Fruit fly (Drosophila melanogaster) whole organism: ENCODE measurements around the gene Mur18B.

ENCODE experiments used
- CG8478 ChIP-seq: fragments of >200 bp; optimal IDR thresholded peaks from 2 replicates; lab custom pipeline; 2018; ENCODE audit warnings: inconsistent platforms
- Dll ChIP-seq: fragments of >200 bp; optimal IDR thresholded peaks from 2 replicates; lab custom pipeline; 2017
- EcR ChIP-seq, 2 experiments: fragments of >200 bp; optimal IDR thresholded peaks; 2 replicates each; lab custom pipeline; 2017; ENCODE audit warnings: missing biosample characterization in 2 of 2, missing genetic modification characterization in 2 of 2, missing genetic modification reagents in 2 of 2
- pan ChIP-seq: fragments of >200 bp; optimal IDR thresholded peaks from 2 replicates; lab custom pipeline; 2017
- psq ChIP-seq: fragments of >200 bp; optimal IDR thresholded peaks from 2 replicates; lab custom pipeline; 2017
- usp ChIP-seq: fragments of >200 bp; optimal IDR thresholded peaks from 2 replicates; lab custom pipeline; 2017; ENCODE audit warnings: missing biosample characterization, missing genetic modification characterization, mixed read lengths

Mur18B gene

DNA sequence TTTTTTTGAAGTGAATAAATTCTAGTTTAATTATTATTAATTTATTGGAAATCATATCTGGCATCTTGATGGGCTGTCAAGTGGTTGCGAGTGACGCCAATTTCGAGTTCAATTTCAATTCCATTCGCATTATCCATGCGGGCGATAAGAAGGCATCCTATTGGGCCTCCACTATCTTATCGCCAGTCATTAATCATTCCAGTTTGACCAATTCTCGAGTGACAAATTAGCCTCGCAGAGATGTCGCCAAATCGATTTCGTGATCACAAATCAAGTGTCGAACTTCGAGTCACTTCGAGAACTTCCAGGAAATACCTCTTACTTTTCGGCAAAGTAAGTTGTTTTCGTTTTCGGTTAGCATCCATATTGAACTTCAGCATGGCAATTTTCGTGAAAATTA is 3.6 kb downstream of the Mur18B start:
- TF ChIP-seq pan (no peak), EcR (GFP tag; optimal IDR thresholded peaks at IDR 0.05; lab: Kevin White, UChicago) (no peak), CG8478 (no peak), Dll (lab: Kevin White, UChicago) (no peak), psq (lab: Kevin White, UChicago) (no peak), usp (GFP tag; lab: Kevin White, UChicago) (no peak)

DNA sequence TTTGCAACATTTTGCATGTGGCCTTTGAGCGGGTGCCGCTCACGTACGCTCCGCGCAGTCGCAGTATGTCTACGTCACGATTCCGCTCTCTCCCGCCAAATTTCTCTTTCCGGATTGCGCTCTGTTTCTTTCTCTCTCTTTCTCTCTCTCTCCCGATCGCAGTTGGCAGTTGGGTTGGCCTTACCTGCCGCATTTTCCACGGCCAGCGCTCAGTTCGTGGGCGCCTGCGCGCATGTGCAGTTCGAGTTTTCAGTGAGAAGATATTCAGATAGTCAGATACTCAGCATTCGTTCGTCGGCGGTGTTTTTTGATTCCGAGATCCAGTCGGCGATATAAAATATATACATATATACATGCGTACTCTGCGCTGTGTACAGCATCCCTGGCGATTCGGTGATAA is 7.4 kb downstream of the Mur18B start, which contains the start of gene CG7884:
CG7884 (plus strand) TSS at position 208 of the 400 bp plus-strand sequence.
- no peak for TF ChIP-seq usp (GFP tag; lab: Kevin White, UChicago)
- peak; percentile 76 for TF ChIP-seq Dll (lab: Kevin White, UChicago)

DNA sequence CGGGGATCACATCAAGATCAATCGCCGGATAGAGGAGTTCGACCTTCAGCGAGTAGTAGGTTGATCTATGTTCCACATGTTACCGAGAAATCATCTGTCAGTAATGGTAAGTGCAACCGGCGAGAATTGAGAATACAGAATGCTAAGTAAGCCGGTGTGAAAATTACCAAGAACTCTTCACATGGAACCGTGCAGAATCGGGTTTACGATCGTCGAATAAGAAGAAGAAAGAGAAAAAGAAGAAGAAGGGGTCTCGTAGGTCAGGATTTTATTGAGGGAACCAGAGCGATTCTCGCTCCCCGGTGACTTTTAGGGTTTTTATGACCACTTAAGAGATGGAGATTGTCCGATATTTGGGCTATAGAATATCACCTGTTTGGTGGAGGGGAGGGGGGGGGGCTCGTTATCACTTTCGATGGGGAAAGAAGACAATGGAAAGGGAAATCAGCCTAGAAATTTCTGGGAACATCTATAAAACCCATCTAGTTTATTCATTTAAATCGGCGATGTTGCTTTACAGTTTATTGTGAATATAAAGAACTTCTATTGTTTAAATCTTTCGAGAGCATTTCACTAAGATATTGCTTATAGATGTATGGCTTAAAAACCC is 8.0 kb downstream of the Mur18B start:
- TF ChIP-seq CG8478 (no peak), EcR (GFP tag; optimal IDR thresholded peaks at IDR 0.05; lab: Kevin White, UChicago) (no peak), psq (lab: Kevin White, UChicago) (no peak), usp (GFP tag; lab: Kevin White, UChicago) (no peak), pan (no peak), Dll (lab: Kevin White, UChicago) (no peak)

DNA sequence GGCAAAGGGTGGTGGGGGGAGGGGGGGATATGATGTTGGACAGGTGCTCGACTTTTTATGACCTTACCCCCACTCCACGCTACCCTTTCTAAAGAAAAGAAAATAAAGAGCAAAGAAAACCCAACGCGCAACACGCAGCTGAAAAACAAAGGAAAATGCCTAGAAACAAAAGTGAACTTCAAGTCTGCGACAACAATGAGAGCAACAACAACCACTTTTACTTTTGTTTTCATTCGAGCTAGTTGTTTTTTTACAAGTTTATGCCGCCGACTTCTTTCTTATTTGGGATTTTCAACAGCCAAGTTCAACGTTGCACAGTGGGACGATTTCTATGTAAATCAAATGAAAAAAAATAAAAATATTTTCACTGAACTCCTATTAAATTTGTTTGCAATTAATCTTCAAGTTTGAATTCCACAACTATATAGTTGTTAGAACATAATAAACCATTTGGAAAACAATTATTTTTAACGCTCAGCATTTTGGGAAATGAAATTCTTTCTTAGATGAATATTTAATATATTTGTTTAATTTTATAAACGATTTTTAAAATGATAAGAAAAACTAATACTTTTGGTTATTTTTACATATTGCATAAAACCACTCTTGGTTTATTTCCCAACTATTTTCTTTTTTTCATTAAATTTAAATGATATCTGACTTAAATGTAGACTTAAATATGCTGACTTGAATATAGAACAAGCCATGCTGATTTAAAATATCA is 11.7 kb downstream of the Mur18B start:
- TF ChIP-seq Dll (lab: Kevin White, UChicago) = no peak
- no peak for TF ChIP-seq CG8478
- no peak for TF ChIP-seq usp (GFP tag; lab: Kevin White, UChicago)
- TF ChIP-seq pan = no peak
- TF ChIP-seq psq (lab: Kevin White, UChicago) = no peak

DNA sequence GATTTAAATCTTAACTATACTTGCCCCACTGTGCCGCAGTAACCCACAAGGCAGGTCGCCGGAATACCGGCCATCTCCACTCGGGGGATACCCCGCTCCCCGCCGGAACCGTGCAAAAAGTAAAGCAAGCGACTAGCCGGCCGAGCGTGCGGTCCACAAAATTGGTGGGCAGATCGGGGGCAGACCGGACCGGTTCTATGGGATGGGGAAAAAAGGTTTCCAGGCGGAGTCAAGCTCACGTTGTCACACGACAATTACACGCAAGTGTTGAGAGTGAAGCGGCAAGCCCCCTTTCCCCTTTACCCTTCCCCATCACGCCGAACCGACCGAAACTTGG is 12.2 kb downstream of the Mur18B start:
- no peak for TF ChIP-seq Dll (lab: Kevin White, UChicago)
- no peak for TF ChIP-seq psq (lab: Kevin White, UChicago)
- TF ChIP-seq pan = no peak
- TF ChIP-seq CG8478 = no peak
- TF ChIP-seq EcR (GFP tag; optimal IDR thresholded peaks at IDR 0.05; lab: Kevin White, UChicago) = no peak

DNA sequence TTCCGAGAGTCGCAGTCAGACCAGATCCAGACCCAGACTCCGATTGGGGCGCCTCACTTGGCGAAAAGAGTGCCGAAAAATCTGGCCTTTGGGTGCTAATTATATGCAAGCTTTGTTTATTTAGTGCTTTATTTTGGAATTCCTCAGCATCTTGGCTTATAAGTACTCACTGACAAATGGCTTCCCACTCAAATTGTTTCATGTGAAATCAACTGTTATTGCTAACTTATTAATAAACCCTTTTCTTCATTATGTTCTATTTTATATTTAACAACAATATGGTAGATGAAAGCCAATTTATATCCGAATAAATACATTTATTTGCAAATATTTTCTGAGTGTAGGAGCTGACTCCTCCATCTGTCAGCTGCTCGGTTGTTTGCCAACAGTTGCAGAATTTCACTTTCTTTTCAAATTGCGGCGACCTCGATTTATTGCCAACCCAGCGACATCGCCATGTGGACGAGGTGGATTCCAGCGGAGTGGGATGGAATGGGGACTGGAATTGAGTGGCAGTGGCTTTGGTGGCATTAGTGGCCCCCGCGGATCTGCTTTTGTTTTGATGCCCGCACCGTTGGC is 16.9 kb downstream of the Mur18B start:
- TF ChIP-seq pan = no peak
- no peak for TF ChIP-seq Dll (lab: Kevin White, UChicago)
- TF ChIP-seq CG8478 = no peak
- TF ChIP-seq usp (GFP tag; lab: Kevin White, UChicago) = no peak
- no peak for TF ChIP-seq EcR (GFP tag; optimal IDR thresholded peaks at IDR 0.05; lab: Kevin White, UChicago)
- TF ChIP-seq psq (lab: Kevin White, UChicago) = no peak

DNA sequence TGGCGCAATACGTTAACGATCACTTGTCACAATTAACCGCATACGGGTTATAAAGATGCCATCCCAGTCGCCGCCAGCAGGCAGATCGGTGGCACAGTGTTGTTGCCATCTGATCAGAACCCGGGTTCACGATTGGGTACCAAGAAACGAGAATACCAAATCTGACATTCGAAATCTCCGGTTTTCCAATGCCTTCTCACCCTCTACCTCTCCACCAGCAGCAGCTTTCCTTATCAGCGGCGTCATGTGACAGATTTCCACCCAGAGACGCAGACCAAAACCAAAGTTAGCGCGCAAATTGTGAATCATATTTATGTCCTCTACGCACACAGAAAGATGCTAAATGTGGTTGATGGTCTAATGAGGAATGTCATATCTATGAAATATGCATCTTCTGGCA is 25.6 kb downstream of the Mur18B start:
- TF ChIP-seq usp (GFP tag; lab: Kevin White, UChicago) (no peak), pan (no peak), CG8478 (no peak), EcR (GFP tag; optimal IDR thresholded peaks at IDR 0.05; lab: Kevin White, UChicago) (no peak), Dll (lab: Kevin White, UChicago) (no peak), psq (lab: Kevin White, UChicago) (no peak)

DNA sequence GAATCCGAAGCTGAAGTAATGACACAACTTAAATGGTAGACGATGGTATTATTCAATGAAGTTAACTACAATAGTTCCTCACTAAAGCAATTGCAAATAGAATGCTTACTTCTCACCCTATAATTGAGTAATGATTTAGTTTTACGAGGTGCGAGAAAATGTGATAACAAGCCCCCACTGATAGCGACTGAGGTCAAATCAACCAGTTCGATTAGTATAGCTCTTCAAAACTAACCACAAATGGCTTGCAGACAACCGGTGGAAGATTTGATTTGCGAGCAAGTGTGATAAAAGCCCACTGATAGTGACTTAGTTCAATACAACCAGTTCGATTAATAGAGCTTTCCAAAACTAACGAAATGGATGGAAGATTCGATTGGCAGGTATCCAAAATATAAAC is 26.3 kb downstream of the Mur18B start:
- no peak for TF ChIP-seq usp (GFP tag; lab: Kevin White, UChicago)
- TF ChIP-seq pan = no peak
- no peak for TF ChIP-seq CG8478
- no peak for TF ChIP-seq Dll (lab: Kevin White, UChicago)
- TF ChIP-seq psq (lab: Kevin White, UChicago) = no peak
- TF ChIP-seq EcR (GFP tag; optimal IDR thresholded peaks at IDR 0.05; lab: Kevin White, UChicago) = no peak

DNA sequence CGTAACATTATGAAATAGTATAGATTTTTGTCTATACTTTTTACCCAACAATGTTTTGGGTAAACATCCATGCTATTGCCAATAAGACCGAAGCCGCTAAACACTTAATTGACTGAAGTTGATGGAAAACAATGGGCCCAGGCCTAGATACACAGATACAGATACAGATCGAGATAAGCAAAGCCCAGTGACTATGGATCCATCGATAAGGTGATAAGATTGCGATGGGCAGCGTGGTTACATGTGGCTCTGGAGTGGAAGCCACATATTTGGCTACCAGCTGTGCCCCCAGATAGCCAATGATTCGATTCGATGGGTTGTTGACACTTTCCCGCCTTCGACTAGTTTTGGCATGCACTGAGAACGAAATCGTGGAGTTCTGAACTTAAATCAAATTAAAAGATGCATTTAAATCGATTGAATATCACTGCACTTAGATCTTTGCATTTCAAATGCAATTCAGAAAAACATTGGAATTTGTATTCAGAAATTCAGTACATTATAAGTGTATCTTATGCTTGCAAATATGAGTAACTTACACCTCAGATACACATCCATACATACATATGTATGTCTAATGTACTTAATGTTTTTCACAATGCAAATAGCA is 27.3 kb downstream of the Mur18B start:
- TF ChIP-seq Dll (lab: Kevin White, UChicago) (no peak), usp (GFP tag; lab: Kevin White, UChicago) (no peak), EcR (GFP tag; optimal IDR thresholded peaks at IDR 0.05; lab: Kevin White, UChicago) (no peak), psq (lab: Kevin White, UChicago) (no peak), CG8478 (no peak), pan (no peak)

DNA sequence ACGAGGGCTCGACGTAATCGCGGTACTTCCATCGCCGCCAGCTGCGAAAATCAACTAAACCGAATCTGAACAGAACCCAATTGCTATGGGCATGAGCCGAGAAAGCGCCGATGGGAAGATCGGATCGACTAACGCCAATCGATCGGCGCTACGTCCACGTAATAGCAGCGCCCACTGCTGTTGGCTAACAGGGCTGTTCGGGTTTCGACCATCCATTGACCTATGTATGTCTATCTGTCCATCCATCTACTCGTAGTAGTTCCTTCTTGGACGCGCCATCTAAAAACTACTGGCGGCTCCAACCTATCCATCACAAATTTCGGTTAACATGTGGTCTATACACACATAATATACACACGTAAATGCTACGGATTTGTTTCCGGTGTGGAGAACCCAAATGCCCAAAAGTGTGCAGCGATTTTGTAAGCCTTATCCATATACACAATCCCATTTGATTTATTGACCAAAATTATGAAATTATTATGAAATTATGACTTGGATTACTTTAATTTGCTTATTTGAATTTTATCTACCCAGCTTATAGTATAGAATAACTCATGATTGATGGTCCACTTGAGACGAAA is 28.8 kb downstream of the Mur18B start, which contains the start of gene CG14196:
CG14196 (minus strand) TSS at position 51 of the 584 bp plus-strand sequence.
- TF ChIP-seq usp (GFP tag; lab: Kevin White, UChicago) (no peak), psq (lab: Kevin White, UChicago) (no peak), EcR (GFP tag; optimal IDR thresholded peaks at IDR 0.05; lab: Kevin White, UChicago) (no peak), CG8478 (no peak), Dll (lab: Kevin White, UChicago) (no peak), pan (no peak)

DNA sequence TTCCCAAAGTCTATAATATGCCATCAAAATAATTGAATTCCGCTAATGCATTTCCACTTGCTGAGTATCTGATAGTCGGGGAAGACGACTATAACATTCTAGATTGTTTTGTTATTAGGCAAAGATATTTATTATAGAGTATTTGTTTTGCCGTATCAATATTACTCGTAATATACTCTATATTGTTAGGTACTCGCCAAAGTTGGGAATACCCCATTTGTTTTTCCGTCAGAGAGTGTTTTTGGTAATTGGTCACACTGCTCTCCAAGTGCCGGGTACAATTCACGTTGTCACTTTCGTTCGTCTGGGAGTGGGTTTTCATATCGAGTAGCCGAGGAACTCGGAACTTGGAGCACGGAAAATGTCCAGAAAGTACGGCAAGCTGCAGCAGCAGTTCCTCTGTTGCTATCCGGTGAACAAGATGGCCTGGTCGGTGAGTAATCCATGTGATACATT is 30.4 kb downstream of the Mur18B start, which contains the start of gene CG7889:
CG7889 (plus strand) TSS at position 253 of the 456 bp plus-strand sequence.
- TF ChIP-seq EcR (GFP tag; optimal IDR thresholded peaks at IDR 0.05; lab: Kevin White, UChicago) (no peak), CG8478 (no peak), psq (lab: Kevin White, UChicago) (no peak), usp (GFP tag; lab: Kevin White, UChicago) (no peak), Dll (lab: Kevin White, UChicago) (no peak), pan (no peak)
